4 fruit fly cellular contexts compared by ENCODE assay signal in genomic region chr3L:10812903-10813302, dm6.
TF ChIP-seq lines count a peak whose summit lies in the region.

No protein-coding gene starts in this region.

- no peak for TF ChIP-seq CTCF in whole organism, embryonic (GFP tag; optimal IDR thresholded peaks at IDR 0.05; lab: Kevin White, UChicago)

TF ChIP-seq in whole organism, embryonic, 481 proteins besides CTCF, POLR2A, EP300 and RAD21:
- TF ChIP-seq knrl (GFP tag; IDR thresholded peaks at IDR 0.05; lab: Robert Waterston, UW; ENCODE audit: partially characterized antibody) (no peak), gem (tag; optimal IDR thresholded peaks at IDR 0.05; lab: Kevin White, UChicago) (peak; percentile 1), ro (GFP tag; IDR thresholded peaks at IDR 0.05; lab: Robert Waterston, UW) (no peak), D19A (tag; optimal IDR thresholded peaks at IDR 0.05; lab: Kevin White, UChicago) (peak; percentile 15)
TF ChIP-seq in whole organism, embryonic: peak in this region for 2.

TF ChIP-seq in whole organism, prepupa, 60 proteins besides CTCF, POLR2A, EP300 and RAD21 (continues in another document):
- TF ChIP-seq Smox (GFP tag; optimal IDR thresholded peaks at IDR 0.05; lab: Kevin White, UChicago) = no peak
- peak; percentile 9 for TF ChIP-seq Hr4 (GFP tag; optimal IDR thresholded peaks at IDR 0.05; lab: Kevin White, UChicago)
- TF ChIP-seq topi (GFP tag; optimal IDR thresholded peaks at IDR 0.05; lab: Kevin White, UChicago) = no peak
- peak; percentile 50; the same call in 2 of the 3 replicates for TF ChIP-seq CG8119 (GFP tag; IDR thresholded peaks at IDR 0.05; lab: Robert Waterston, UW)
- no peak for TF ChIP-seq CG6854 (GFP tag; optimal IDR thresholded peaks at IDR 0.05; lab: Kevin White, UChicago)
- peak; percentile 36 for TF ChIP-seq CG10631 (GFP tag; optimal IDR thresholded peaks at IDR 0.05; lab: Kevin White, UChicago)
- TF ChIP-seq Sox102F (GFP tag; optimal IDR thresholded peaks at IDR 0.05; lab: Kevin White, UChicago) = no peak
- peak; percentile 38 for TF ChIP-seq CG4318 (GFP tag; optimal IDR thresholded peaks at IDR 0.05; lab: Kevin White, UChicago)
- TF ChIP-seq achi (GFP tag; optimal IDR thresholded peaks at IDR 0.05; lab: Kevin White, UChicago) = peak; percentile 30
- TF ChIP-seq Hr38 (GFP tag; optimal IDR thresholded peaks at IDR 0.05; lab: Kevin White, UChicago) = no peak
- peak; percentile 57 for TF ChIP-seq CG15336 (GFP tag; IDR thresholded peaks at IDR 0.05; lab: Robert Waterston, UW)
- no peak for TF ChIP-seq Sox15 (GFP tag; optimal IDR thresholded peaks at IDR 0.05; lab: Kevin White, UChicago)
- peak; percentile 58 for TF ChIP-seq Ets96B (tag; optimal IDR thresholded peaks at IDR 0.05; lab: Kevin White, UChicago)
- peak; percentile 68 for TF ChIP-seq CG32006 (GFP tag; optimal IDR thresholded peaks at IDR 0.05; lab: Kevin White, UChicago)
- peak; percentile 50 for TF ChIP-seq Eip78C (GFP tag; lab: Kevin White, UChicago)
- peak in 1 of 2 experiments; percentile 55 for TF ChIP-seq ss (GFP tag; optimal IDR thresholded peaks at IDR 0.05; lab: Kevin White, UChicago)
- TF ChIP-seq CG6276 (GFP tag; optimal IDR thresholded peaks at IDR 0.05; lab: Kevin White, UChicago) = peak; percentile 9
- TF ChIP-seq acj6 (GFP tag; optimal IDR thresholded peaks at IDR 0.05; lab: Kevin White, UChicago) = peak; percentile 29
- no peak for TF ChIP-seq Sox14 (GFP tag; optimal IDR thresholded peaks at IDR 0.05; lab: Kevin White, UChicago)
- peak; percentile 54 for TF ChIP-seq CG3032 (tag; optimal IDR thresholded peaks at IDR 0.05; lab: Kevin White, UChicago)
- TF ChIP-seq lz (GFP tag; optimal IDR thresholded peaks at IDR 0.05; lab: Kevin White, UChicago) = no peak
- TF ChIP-seq dac (GFP tag; optimal IDR thresholded peaks at IDR 0.05; lab: Kevin White, UChicago) = no peak
- peak; percentile 36 for TF ChIP-seq OdsH (GFP tag; optimal IDR thresholded peaks at IDR 0.05; lab: Kevin White, UChicago)
- TF ChIP-seq CG10669 (GFP tag; optimal IDR thresholded peaks at IDR 0.05; lab: Kevin White, UChicago) = peak; percentile 29
- TF ChIP-seq dsx (GFP tag; optimal IDR thresholded peaks at IDR 0.05; lab: Kevin White, UChicago; ENCODE audit: poor library complexity, severe bottlenecking) = peak; percentile 31
- TF ChIP-seq salr (GFP tag; optimal IDR thresholded peaks at IDR 0.05; lab: Kevin White, UChicago) = no peak
- TF ChIP-seq Met (GFP tag; optimal IDR thresholded peaks at IDR 0.05; lab: Kevin White, UChicago) = no peak
- peak; percentile 38 for TF ChIP-seq spab (GFP tag; optimal IDR thresholded peaks at IDR 0.05; lab: Kevin White, UChicago)
- no peak for TF ChIP-seq fd85E (GFP tag; optimal IDR thresholded peaks at IDR 0.05; lab: Kevin White, UChicago)

TF ChIP-seq in whole organism, pupa, 21 proteins besides CTCF, POLR2A, EP300 and RAD21:
- TF ChIP-seq CG34367 (tag; optimal IDR thresholded peaks at IDR 0.05; lab: Kevin White, UChicago) (peak; percentile 31), fd96Ca (GFP tag; IDR thresholded peaks at IDR 0.05; lab: Robert Waterston, UW) (no peak), CG12605 (GFP tag; IDR thresholded peaks at IDR 0.05; lab: Robert Waterston, UW) (no peak), CG8159 (tag; optimal IDR thresholded peaks at IDR 0.05; lab: Kevin White, UChicago) (peak; percentile 70), CG15710 (tag; optimal IDR thresholded peaks at IDR 0.05; lab: Kevin White, UChicago) (peak; percentile 61), CG17806 (tag; optimal IDR thresholded peaks at IDR 0.05; lab: Kevin White, UChicago) (peak; percentile 32), CG9948 (tag; optimal IDR thresholded peaks at IDR 0.05; lab: Kevin White, UChicago) (peak; percentile 59), Pif1B (GFP tag; optimal IDR thresholded peaks at IDR 0.05; lab: Kevin White, UChicago) (no peak), CG8301 (tag; optimal IDR thresholded peaks at IDR 0.05; lab: Kevin White, UChicago) (peak; percentile 41), CG13204 (GFP tag; optimal IDR thresholded peaks at IDR 0.05; lab: Kevin White, UChicago) (no peak), CG10348 (GFP tag; IDR thresholded peaks at IDR 0.05; lab: Robert Waterston, UW) (no peak), Snoo (tag; optimal IDR thresholded peaks at IDR 0.05; lab: Kevin White, UChicago) (no peak), CG14655 (GFP tag; optimal IDR thresholded peaks at IDR 0.05; lab: Kevin White, UChicago) (peak; percentile 55), D1 (tag; optimal IDR thresholded peaks at IDR 0.05; lab: Kevin White, UChicago) (no peak), EcR (GFP tag; optimal IDR thresholded peaks at IDR 0.05; lab: Kevin White, UChicago) (no peak), CG4496 (GFP tag; IDR thresholded peaks at IDR 0.05; lab: Robert Waterston, UW) (no peak), Pif1A (GFP tag; optimal IDR thresholded peaks at IDR 0.05; lab: Kevin White, UChicago) (no peak), Ets98B (GFP tag; IDR thresholded peaks at IDR 0.05; lab: Robert Waterston, UW) (no peak), rn (GFP tag; IDR thresholded peaks at IDR 0.05; lab: Robert Waterston, UW) (no peak), gl (tag; optimal IDR thresholded peaks at IDR 0.05; lab: Kevin White, UChicago) (no peak), CG32121 (GFP tag; IDR thresholded peaks at IDR 0.05; lab: Robert Waterston, UW) (no peak)

TF ChIP-seq in whole organism, wandering third instar larva, 38 proteins besides CTCF, POLR2A, EP300 and RAD21:
- peak; percentile 7 for TF ChIP-seq HLH106 (tag; optimal IDR thresholded peaks at IDR 0.05; lab: Kevin White, UChicago)
- TF ChIP-seq OdsH (GFP tag; optimal IDR thresholded peaks at IDR 0.05; lab: Kevin White, UChicago) = no peak
TF ChIP-seq in whole organism, wandering third instar larva: peak in this region for 1.
